Fruit fly (Drosophila melanogaster) whole organism, embryonic: Measurements from ENCODE around the gene CG13097.
A peak's percentile ranks its signal among the peaks of the same experiment; 100 is the strongest.

Experiments used
- BEAF-32 ChIP-seq: fragments of 200-800 bp; sonication (Bioruptor generic); optimal IDR thresholded peaks from 3 replicates; lab custom pipeline; 2017; ENCODE audit warnings: missing biosample characterization, missing genetic modification characterization, mild to moderate bottlenecking, moderate library complexity, missing genetic modification reagents
- CG10431 ChIP-seq: fragments of 200-800 bp; sonication (Bioruptor generic); optimal IDR thresholded peaks from 3 replicates; lab custom pipeline; 2018; ENCODE audit warnings: missing biosample characterization, mild to moderate bottlenecking, missing genetic modification characterization
- CG10565 ChIP-seq: fragments of 200-800 bp; sonication (Bioruptor generic); optimal IDR thresholded peaks from 3 replicates; lab custom pipeline; 2016; ENCODE audit warnings: missing biosample characterization, mild to moderate bottlenecking, missing genetic modification characterization
- CG12391 ChIP-seq: fragments of 200-800 bp; sonication (Bioruptor generic); optimal IDR thresholded peaks from 3 replicates; lab custom pipeline; 2018; ENCODE audit warnings: missing biosample characterization, mild to moderate bottlenecking, missing genetic modification characterization, moderate library complexity
- CG12942 ChIP-seq: fragments of 200-800 bp; sonication (Bioruptor generic); optimal IDR thresholded peaks from 3 replicates; lab custom pipeline; 2016; ENCODE audit warnings: missing biosample characterization, missing genetic modification characterization
- CG14667 ChIP-seq: fragments of 200-800 bp; sonication (Bioruptor generic); IDR thresholded peaks from 2 replicates; pipeline ENCODE4 v1.3.6; 2022; ENCODE audit warnings: missing biosample characterization, missing genetic modification characterization
- CG15269 ChIP-seq: fragments of 200-800 bp; sonication (Bioruptor generic); optimal IDR thresholded peaks from 2 replicates; lab custom pipeline; 2018; ENCODE audit warnings: missing biosample characterization, mild to moderate bottlenecking, missing genetic modification characterization, moderate library complexity
- CG2199 ChIP-seq: fragments of 200-800 bp; sonication (Bioruptor generic); IDR thresholded peaks from 3 replicates; pipeline ENCODE4 v1.3.6; 2022; ENCODE audit warnings: missing biosample characterization, missing genetic modification characterization
- CG2875 ChIP-seq: fragments of 200-800 bp; sonication (Bioruptor generic); optimal IDR thresholded peaks from 2 replicates; lab custom pipeline; 2017; ENCODE audit warnings: missing biosample characterization, mild to moderate bottlenecking, missing genetic modification characterization, missing genetic modification reagents
- CG30020 ChIP-seq: fragments of 200-800 bp; optimal IDR thresholded peaks from 2 replicates; lab custom pipeline; 2019; ENCODE audit warnings: missing biosample characterization, mild to moderate bottlenecking, missing genetic modification characterization, moderate library complexity
- CG31441 ChIP-seq: fragments of 200-800 bp; sonication (Bioruptor generic); IDR thresholded peaks from 2 replicates; pipeline ENCODE4 v1.3.6; 2022; ENCODE audit warnings: missing biosample characterization, missing genetic modification characterization
- CG3726 ChIP-seq: fragments of 200-800 bp; sonication (Bioruptor generic); IDR thresholded peaks from 3 replicates; pipeline ENCODE4, ENCODE4 v1.3.6; 2022; ENCODE audit warnings: missing biosample characterization, missing genetic modification characterization
- CG4360 ChIP-seq: fragments of 200-800 bp; sonication (Bioruptor generic); IDR thresholded peaks from 2 replicates; pipeline ENCODE4 v1.3.6; 2022; ENCODE audit warnings: missing biosample characterization, missing genetic modification characterization
- CG43689 ChIP-seq: fragments of 200-800 bp; sonication (Bioruptor generic); IDR thresholded peaks from 2 replicates; pipeline ENCODE4 v1.3.6; 2022; ENCODE audit warnings: missing biosample characterization, missing genetic modification characterization
- CG4707 ChIP-seq: fragments of 200-800 bp; sonication (Bioruptor generic); optimal IDR thresholded peaks from 2 replicates; lab custom pipeline; 2018; ENCODE audit warnings: missing biosample characterization, mild to moderate bottlenecking, missing genetic modification characterization, moderate library complexity
- CG4820 ChIP-seq: fragments of 200-800 bp; sonication (Bioruptor generic); optimal IDR thresholded peaks from 3 replicates; lab custom pipeline; 2016; ENCODE audit warnings: missing biosample characterization, missing genetic modification characterization
- CG6175 ChIP-seq: fragments of 200-800 bp; sonication (Bioruptor generic); IDR thresholded peaks from 3 replicates; pipeline ENCODE4 v1.3.6; 2022; ENCODE audit warnings: missing biosample characterization, missing genetic modification characterization
- CG6791 ChIP-seq: fragments of 200-800 bp; sonication (Bioruptor generic); IDR thresholded peaks from 3 replicates; pipeline ENCODE4 v1.3.6; 2022; ENCODE audit warnings: missing biosample characterization, missing genetic modification characterization; ENCODE audit not compliant: partially characterized antibody
- CG7372 ChIP-seq: fragments of 200-800 bp; sonication (Bioruptor generic); IDR thresholded peaks from 2 replicates; pipeline ENCODE4 v1.3.6; 2022; ENCODE audit warnings: missing biosample characterization, missing genetic modification characterization
- CG7556 ChIP-seq: fragments of 200-800 bp; sonication (Bioruptor generic); optimal IDR thresholded peaks from 2 replicates; lab custom pipeline; 2017; ENCODE audit warnings: missing biosample characterization, mild to moderate bottlenecking, missing genetic modification characterization
- CG9437 ChIP-seq: fragments of 200-800 bp; sonication (Bioruptor generic); optimal IDR thresholded peaks from 2 replicates; lab custom pipeline; 2018; ENCODE audit warnings: missing biosample characterization, mild to moderate bottlenecking, missing genetic modification characterization
- CG9932 ChIP-seq: fragments of 200-800 bp; sonication (Bioruptor generic); IDR thresholded peaks from 2 replicates; pipeline ENCODE4 v1.3.6; 2022; ENCODE audit warnings: missing biosample characterization, missing genetic modification characterization
- Chrac-16 ChIP-seq: fragments of 200-800 bp; sonication (Bioruptor generic); optimal IDR thresholded peaks from 3 replicates; lab custom pipeline; 2016; ENCODE audit warnings: missing biosample characterization, missing genetic modification characterization
- Dek ChIP-seq: fragments of 200-800 bp; sonication (Bioruptor generic); optimal IDR thresholded peaks from 3 replicates; lab custom pipeline; 2019; ENCODE audit warnings: missing biosample characterization, mild to moderate bottlenecking, missing genetic modification characterization, moderate library complexity
- Dip2 ChIP-seq: fragments of 200-800 bp; sonication (Bioruptor generic); IDR thresholded peaks from 2 replicates; pipeline ENCODE4 v1.3.6; 2022; ENCODE audit warnings: missing biosample characterization, missing genetic modification characterization
- Dip3 ChIP-seq: fragments of 200-800 bp; sonication (Bioruptor generic); optimal IDR thresholded peaks from 3 replicates; lab custom pipeline; 2016; ENCODE audit warnings: missing biosample characterization, missing genetic modification characterization
- Doc2 ChIP-seq: fragments of 200-800 bp; sonication (Bioruptor generic); IDR thresholded peaks from 2 replicates; pipeline ENCODE4 v1.3.6; 2022; ENCODE audit warnings: missing biosample characterization, missing genetic modification characterization
- Ets65A ChIP-seq: fragments of 200-800 bp; sonication (Bioruptor generic); peaks from one replicate; lab custom pipeline; 2016; ENCODE audit warnings: missing biosample characterization, missing genetic modification characterization
- Ets97D ChIP-seq: fragments of 200-800 bp; sonication (Bioruptor generic); optimal IDR thresholded peaks from 3 replicates; lab custom pipeline; 2016; ENCODE audit warnings: missing biosample characterization, missing genetic modification characterization
- HLH4C ChIP-seq: fragments of 200-800 bp; sonication (Bioruptor generic); IDR thresholded peaks from 3 replicates; pipeline ENCODE4 v1.3.6; 2022; ENCODE audit warnings: missing biosample characterization, missing genetic modification characterization; ENCODE audit not compliant: partially characterized antibody
- NC2β ChIP-seq: fragments of 200-800 bp; sonication (Bioruptor generic); optimal IDR thresholded peaks from 2 replicates; lab custom pipeline; 2016; ENCODE audit warnings: missing biosample characterization, missing genetic modification characterization
- Nf-YC ChIP-seq: fragments of 200-800 bp; optimal IDR thresholded peaks from 3 replicates; lab custom pipeline; 2019; ENCODE audit warnings: missing biosample characterization, mild to moderate bottlenecking, missing genetic modification characterization, moderate library complexity
- az2 ChIP-seq: fragments of 200-800 bp; sonication (Bioruptor generic); optimal IDR thresholded peaks from 3 replicates; lab custom pipeline; 2016; ENCODE audit warnings: missing biosample characterization, missing genetic modification characterization
- bowl ChIP-seq: fragments of 200-800 bp; sonication (Bioruptor generic); IDR thresholded peaks from 2 replicates; pipeline ENCODE4 v1.3.6; 2022; ENCODE audit warnings: missing biosample characterization, missing genetic modification characterization
- croc ChIP-seq: fragments of 200-800 bp; sonication (Bioruptor generic); conservative IDR thresholded peaks from 3 replicates; pipeline ENCODE4 v1.3.6; 2022; ENCODE audit warnings: missing biosample characterization, missing genetic modification characterization
- da ChIP-seq: fragments of 200-800 bp; sonication (Bioruptor generic); optimal IDR thresholded peaks from 2 replicates; lab custom pipeline; 2016; ENCODE audit warnings: missing biosample characterization, missing genetic modification characterization
- dysf ChIP-seq: fragments of 200-800 bp; sonication (Bioruptor generic); IDR thresholded peaks from 3 replicates; pipeline ENCODE4 v1.3.6; 2022; ENCODE audit warnings: missing biosample characterization, missing genetic modification characterization
- exex ChIP-seq: fragments of 200-800 bp; sonication (Bioruptor generic); optimal IDR thresholded peaks from 4 replicates; lab custom pipeline; 2018; ENCODE audit warnings: missing biosample characterization, mild to moderate bottlenecking, missing genetic modification characterization, moderate library complexity
- fru ChIP-seq: fragments of >200 bp; optimal IDR thresholded peaks from 2 replicates; lab custom pipeline; 2017
- ftz-f1 ChIP-seq: fragments of 200-800 bp; sonication (Bioruptor generic); optimal IDR thresholded peaks from 2 replicates; lab custom pipeline; 2016; ENCODE audit warnings: missing biosample characterization, missing genetic modification characterization
- gro ChIP-seq: fragments of 200-800 bp; sonication (Bioruptor generic); optimal IDR thresholded peaks from 2 replicates; lab custom pipeline; 2016; ENCODE audit warnings: missing biosample characterization, missing genetic modification characterization
- gsb-n ChIP-seq: fragments of 200-800 bp; sonication (Bioruptor generic); optimal IDR thresholded peaks from 3 replicates; lab custom pipeline; 2018; ENCODE audit warnings: missing biosample characterization, mild to moderate bottlenecking, missing genetic modification characterization
- hkb ChIP-seq, 2 experiments: fragments of 200-800 bp in 1 of 2; fragments of >200 bp in 1 of 2; sonication (Bioruptor generic) in 1 of 2; IDR thresholded peaks in 1 of 2; optimal IDR thresholded peaks in 1 of 2; 2 replicates each; pipeline versions ENCODE4 v1.3.6 to Lab custom; 2017 to 2022; ENCODE audit warnings: missing biosample characterization in 1 of 2, missing genetic modification characterization in 1 of 2
- jumu ChIP-seq: fragments of 200-800 bp; sonication (Bioruptor generic); optimal IDR thresholded peaks from 3 replicates; lab custom pipeline; 2016; ENCODE audit warnings: missing biosample characterization, missing genetic modification characterization
- nerfin-2 ChIP-seq: fragments of 200-800 bp; sonication (Bioruptor generic); IDR thresholded peaks from 2 replicates; pipeline ENCODE4 v1.3.6; 2022; ENCODE audit warnings: missing biosample characterization, missing genetic modification characterization; ENCODE audit not compliant: partially characterized antibody
- peb ChIP-seq: fragments of 200-800 bp; sonication (Bioruptor generic); IDR thresholded peaks from 2 replicates; pipeline ENCODE4 v1.3.6; 2022; ENCODE audit warnings: missing biosample characterization, missing genetic modification characterization
- pfk ChIP-seq: fragments of 200-800 bp; sonication (Bioruptor generic); optimal IDR thresholded peaks from 2 replicates; lab custom pipeline; 2018; ENCODE audit warnings: missing biosample characterization, mild to moderate bottlenecking, missing genetic modification characterization, moderate library complexity
- sob ChIP-seq: fragments of 200-800 bp; sonication (Bioruptor generic); IDR thresholded peaks from 2 replicates; pipeline ENCODE4 v1.3.6; 2022; ENCODE audit warnings: missing biosample characterization, missing genetic modification characterization
- sr ChIP-seq: fragments of 200-800 bp; sonication (Bioruptor generic); IDR thresholded peaks from 3 replicates; pipeline ENCODE4 v1.3.6; 2022; ENCODE audit warnings: missing biosample characterization, missing genetic modification characterization
- yki ChIP-seq: fragments of >200 bp; optimal IDR thresholded peaks from 3 replicates; lab custom pipeline; 2018

Gene CG13097

DNA sequence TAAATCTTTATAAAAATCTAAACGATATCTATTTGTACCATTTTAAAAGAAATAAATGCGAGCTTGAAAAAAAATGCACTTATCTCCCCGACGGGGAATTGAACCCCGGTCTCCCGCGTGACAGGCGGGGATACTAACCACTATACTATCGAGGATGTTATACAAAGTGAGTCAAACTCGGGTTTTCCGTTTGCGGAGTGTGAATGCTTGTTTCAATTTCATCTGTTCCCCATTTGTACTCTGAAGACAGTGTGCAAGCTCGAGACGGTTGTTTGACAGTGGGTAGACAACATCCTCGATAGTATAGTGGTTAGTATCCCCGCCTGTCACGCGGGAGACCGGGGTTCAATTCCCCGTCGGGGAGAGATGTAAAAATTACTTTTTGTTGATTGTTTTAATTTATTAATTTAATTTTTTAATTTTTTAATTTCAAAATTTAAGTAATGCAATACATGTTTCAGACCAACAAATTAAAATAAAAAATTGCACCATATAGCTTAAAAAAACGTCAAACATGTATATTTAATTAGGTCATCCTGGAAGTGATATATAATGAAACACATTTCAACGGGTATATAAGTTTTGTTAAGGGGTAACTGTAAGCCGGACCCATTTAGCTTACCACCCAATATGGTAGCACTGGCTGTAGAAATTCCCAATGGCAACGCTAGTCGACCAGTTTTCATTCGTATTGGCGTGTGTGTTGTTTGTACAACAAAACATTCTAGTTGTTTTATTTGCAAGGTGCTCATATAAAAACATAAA, 27.0 kb upstream of the CG13097 start, which contains the start of gene Sema1a (continued):
- TF ChIP-seq NC2β (GFP tag; lab: Kevin White, UChicago) (peak; percentile 19), sr (GFP tag; lab: Robert Waterston, UW) (no peak; the same call in 2 of the 3 replicates), jumu (GFP tag; lab: Kevin White, UChicago) (peak; percentile 62), CG3726 (GFP tag; lab: Robert Waterston, UW) (no peak), sob (GFP tag; lab: Robert Waterston, UW) (peak; percentile 75; the same call in 1 of the 2 replicates), dysf (GFP tag; lab: Robert Waterston, UW) (peak; percentile 69; the same call in 2 of the 3 replicates), peb (GFP tag; lab: Robert Waterston, UW) (no peak), CG30020 (tag; lab: Kevin White, UChicago) (peak; percentile 31), da (GFP tag; lab: Kevin White, UChicago) (peak; percentile 25), CG6791 (GFP tag; lab: Robert Waterston, UW) (peak; percentile 93; the same call in 2 of the 3 replicates), CG4707 (GFP tag; lab: Kevin White, UChicago) (peak; percentile 25), Doc2 (GFP tag; lab: Robert Waterston, UW) (no peak), gsb-n (tag; lab: Kevin White, UChicago) (peak; percentile 64), Dip2 (GFP tag; lab: Robert Waterston, UW) (no peak), nerfin-2 (peak; percentile 80), exex (tag; lab: Kevin White, UChicago) (peak; percentile 14), CG31441 (GFP tag; lab: Robert Waterston, UW) (peak; percentile 51; the same call in 1 of the 2 replicates), CG9437 (GFP tag; lab: Kevin White, UChicago) (no peak), CG4820 (peak; percentile 29), gro (GFP tag; lab: Kevin White, UChicago) (peak; percentile 25), Chrac-16 (GFP tag; lab: Kevin White, UChicago) (peak; percentile 37), Nf-YC (tag; lab: Kevin White, UChicago) (peak; percentile 27), bowl (GFP tag; lab: Robert Waterston, UW) (0 out of 2 replicates have a peak, but pooled peaks have one; percentile 5), CG12942 (GFP tag; lab: Kevin White, UChicago) (peak; percentile 7), CG43689 (GFP tag; lab: Robert Waterston, UW) (no peak), CG2199 (GFP tag; lab: Robert Waterston, UW) (peak; percentile 68; the same call in 2 of the 3 replicates), BEAF-32 (no peak), CG6175 (GFP tag; lab: Robert Waterston, UW) (no peak), az2 (GFP tag; lab: Kevin White, UChicago) (peak; percentile 81), Dip3 (peak; percentile 52), CG7556 (GFP tag; lab: Kevin White, UChicago) (peak; percentile 50), fru (lab: Kevin White, UChicago) (no peak), CG9932 (GFP tag; lab: Robert Waterston, UW) (peak; percentile 76), croc (GFP tag; lab: Robert Waterston, UW) (peak; percentile 33; the same call in 2 of the 3 replicates), CG10565 (no peak), CG2875 (peak; percentile 12), CG4360 (GFP tag; lab: Robert Waterston, UW) (no peak), CG14667 (GFP tag; lab: Robert Waterston, UW) (no peak; the same call in 1 of the 2 replicates), Ets65A (GFP tag; lab: Kevin White, UChicago) (peak; percentile 94), ftz-f1 (GFP tag; lab: Kevin White, UChicago) (no peak), CG7372 (GFP tag; lab: Robert Waterston, UW) (peak; percentile 64), Dek (peak; percentile 49), yki (no peak), Ets97D (GFP tag; lab: Kevin White, UChicago) (peak; percentile 36), CG15269 (peak; percentile 52), hkb (optimal IDR thresholded peaks at IDR 0.05; lab: Kevin White, UChicago) (no peak), hkb (GFP tag; IDR thresholded peaks at IDR 0.05; lab: Robert Waterston, UW) (peak; percentile 74; the same call in 1 of the 2 replicates), CG12391 (tag; lab: Kevin White, UChicago) (peak; percentile 69), CG10431 (no peak), HLH4C (GFP tag; lab: Robert Waterston, UW) (peak; percentile 83), pfk (GFP tag; lab: Kevin White, UChicago) (peak; percentile 95)
